Worm (Caenorhabditis elegans) whole organism, mixed stage, embryonic: Measurements from ENCODE around the gene fbxa-74.

Experiments used
- ces-1 ChIP-seq: fragments of 150-350 bp; optimal IDR thresholded peaks from 2 replicates; lab custom pipeline; 2014; ENCODE audit warnings: missing biosample characterization, missing genetic modification reagents, missing genetic modification characterization
- mep-1 ChIP-seq: fragments of 150-350 bp; optimal IDR thresholded peaks from 2 replicates; lab custom pipeline; 2017; ENCODE audit warnings: missing biosample characterization, missing genetic modification reagents, missing genetic modification characterization, inconsistent platforms
- nhr-28 ChIP-seq: fragments of 150-350 bp; optimal IDR thresholded peaks from 2 replicates; lab custom pipeline; 2014; ENCODE audit warnings: missing biosample characterization, missing genetic modification characterization

- TF ChIP-seq nhr-28 (tag; lab: Kevin White, UChicago): no peak
- no peak for TF ChIP-seq ces-1 (GFP tag; lab: Kevin White, UChicago)
- no peak for TF ChIP-seq mep-1 (tag; lab: Kevin White, UChicago)
These were observed 5.2 kb upstream of the fbxa-74 start for ce11 chrIII:1704020-1704419.
